Fruit fly (Drosophila melanogaster) whole organism, larva: Measurements from ENCODE around the gene CG2816.

Experiments used
- noc ChIP-seq: fragments of 200-800 bp; sonication (Bioruptor generic); optimal IDR thresholded peaks from 3 replicates; lab custom pipeline; 2019; ENCODE audit warnings: missing biosample characterization, mild to moderate bottlenecking, missing genetic modification characterization, moderate library complexity

CG2816 gene

DNA sequence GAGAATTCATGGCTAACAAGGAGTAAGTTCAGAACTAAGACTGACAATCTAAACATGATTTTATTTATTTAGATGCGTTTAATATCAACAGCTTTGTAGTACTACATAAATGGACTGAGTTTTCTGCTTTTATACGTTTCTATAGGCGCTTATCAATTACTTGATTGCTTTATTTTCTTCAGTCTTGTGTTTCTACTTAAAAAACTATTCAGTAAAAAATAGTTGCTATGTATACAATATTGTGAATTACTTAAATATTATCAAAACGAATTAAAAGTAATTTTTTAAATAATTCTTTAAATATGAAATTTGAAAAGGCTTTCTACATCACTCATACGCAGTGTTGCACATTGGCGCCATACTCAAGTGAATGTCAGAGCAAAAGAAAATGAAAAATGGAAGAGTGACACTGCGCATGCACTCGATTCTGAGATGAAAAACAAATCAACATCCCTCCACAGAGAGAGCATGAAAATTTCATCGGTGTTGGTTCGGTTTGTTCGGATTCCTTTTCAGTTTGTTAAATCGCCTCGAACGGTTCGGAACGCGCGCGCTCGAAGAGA, 14.3 kb downstream of the CG2816 start, which contains the start of the genes lectin-24A and Shaw:
Gene lectin-24A (minus strand): TSS at position 101 of the 563 bp plus-strand sequence.
Gene Shaw (plus strand): TSS at position 513 of the 563 bp plus-strand sequence.
- TF ChIP-seq noc (tag; lab: Kevin White, UChicago): no peak

DNA sequence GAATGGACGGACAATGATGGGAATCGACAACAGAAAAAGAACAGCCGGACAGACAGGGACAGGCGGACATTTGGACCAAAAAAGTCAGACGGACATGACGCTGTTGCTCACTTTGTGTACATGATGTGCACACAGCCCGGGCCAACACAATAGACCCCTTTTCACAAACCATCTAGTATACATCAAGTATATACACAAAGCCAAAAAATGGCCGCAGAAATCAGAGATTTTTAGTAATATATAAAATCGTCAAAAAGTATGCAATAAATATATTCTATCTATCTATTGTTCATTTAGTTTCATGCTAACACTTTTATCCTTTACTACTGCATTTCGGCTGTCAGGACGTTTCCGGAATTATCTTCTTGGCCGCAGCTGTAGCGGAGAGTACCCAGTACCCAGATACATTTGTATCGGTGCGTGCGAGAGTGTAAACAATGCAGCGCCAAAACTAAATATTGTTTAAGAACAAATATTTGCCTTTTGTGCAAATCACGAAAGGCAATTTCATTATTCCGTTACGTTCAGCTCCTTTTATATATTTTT, 16.0 kb downstream of the CG2816 start:
- no peak for TF ChIP-seq noc (tag; lab: Kevin White, UChicago)

DNA sequence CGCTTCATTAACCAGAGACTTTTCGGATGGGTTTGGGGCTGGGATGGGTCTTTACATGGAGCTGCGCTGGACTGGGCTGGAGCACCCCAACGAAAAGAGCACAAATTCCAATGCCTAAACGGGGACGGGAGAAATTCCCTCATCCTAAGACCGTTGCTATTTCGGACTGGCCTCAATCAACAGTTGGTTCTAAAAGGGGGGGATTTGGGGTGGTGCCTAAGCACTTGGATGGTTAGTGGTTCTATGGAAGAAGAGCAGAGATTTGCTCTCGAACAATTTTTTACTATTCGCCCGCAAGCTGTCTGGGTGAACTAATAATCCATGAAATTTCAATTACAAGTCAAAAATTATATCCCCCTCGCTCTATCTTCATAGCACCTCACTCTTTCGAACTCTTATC, 26.2 kb downstream of the CG2816 start:
- TF ChIP-seq noc (tag; lab: Kevin White, UChicago): no peak

DNA sequence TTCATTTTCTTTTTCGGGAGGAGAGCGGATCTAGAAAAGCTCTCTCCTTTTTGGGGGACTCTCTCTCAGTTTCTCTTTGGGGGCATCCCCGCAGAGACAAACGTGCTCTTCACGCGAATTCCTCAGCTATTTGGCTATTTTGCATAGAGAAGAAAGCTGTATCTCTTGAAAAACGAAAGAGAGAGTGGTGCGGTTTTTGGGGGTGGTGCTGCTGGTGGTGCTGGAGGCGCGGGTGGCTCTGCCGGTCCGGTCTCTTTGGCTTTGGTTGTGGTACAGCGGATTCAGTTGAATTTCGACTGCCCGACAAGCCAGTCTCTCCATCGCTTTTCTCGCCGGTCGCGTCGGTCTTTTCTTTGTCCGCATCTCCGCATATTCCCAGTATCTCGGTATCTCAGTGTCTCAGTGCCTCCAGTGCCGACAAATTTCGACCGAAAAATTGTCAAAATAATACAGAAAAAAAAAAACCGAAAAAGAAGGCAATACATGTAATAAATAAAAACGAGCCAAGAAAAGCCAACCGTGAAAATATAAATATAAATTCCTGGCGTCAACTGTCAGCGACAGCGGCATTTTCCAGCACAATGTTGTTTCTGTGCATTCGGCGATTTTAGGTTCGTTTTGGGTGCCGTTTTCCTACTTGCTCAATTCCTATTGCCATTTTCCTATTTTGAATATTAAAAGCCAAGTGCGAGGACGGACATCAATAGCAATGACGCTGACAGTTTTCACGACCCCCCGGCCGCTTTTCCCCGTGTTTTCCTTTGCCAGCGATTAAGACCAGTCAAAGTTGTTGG, 26.9 kb downstream of the CG2816 start, which contains the start of gene CG10019:
Gene CG10019 (plus strand): TSS at position 285 of the 794 bp plus-strand sequence.
- TF ChIP-seq noc (tag; lab: Kevin White, UChicago): no peak

DNA sequence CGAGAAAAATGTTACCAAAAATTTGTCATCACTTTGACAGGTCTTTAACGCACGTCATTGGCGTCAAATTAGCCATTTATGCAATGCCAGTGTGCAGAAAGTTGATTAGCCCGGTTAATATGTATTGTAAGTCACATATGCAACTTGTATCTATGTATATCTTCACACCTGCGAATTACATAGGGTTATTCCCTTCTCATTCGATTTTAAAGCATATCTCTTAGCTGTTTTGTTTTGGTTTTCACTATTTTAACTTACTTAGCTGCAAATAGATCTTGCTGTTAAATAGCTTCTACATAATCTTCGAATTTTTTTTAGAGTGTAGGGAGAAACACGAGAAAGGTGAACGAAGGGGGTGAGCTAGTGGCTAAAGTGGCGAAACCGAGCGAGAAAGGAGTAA, 27.6 kb downstream of the CG2816 start:
- no peak for TF ChIP-seq noc (tag; lab: Kevin White, UChicago)

DNA sequence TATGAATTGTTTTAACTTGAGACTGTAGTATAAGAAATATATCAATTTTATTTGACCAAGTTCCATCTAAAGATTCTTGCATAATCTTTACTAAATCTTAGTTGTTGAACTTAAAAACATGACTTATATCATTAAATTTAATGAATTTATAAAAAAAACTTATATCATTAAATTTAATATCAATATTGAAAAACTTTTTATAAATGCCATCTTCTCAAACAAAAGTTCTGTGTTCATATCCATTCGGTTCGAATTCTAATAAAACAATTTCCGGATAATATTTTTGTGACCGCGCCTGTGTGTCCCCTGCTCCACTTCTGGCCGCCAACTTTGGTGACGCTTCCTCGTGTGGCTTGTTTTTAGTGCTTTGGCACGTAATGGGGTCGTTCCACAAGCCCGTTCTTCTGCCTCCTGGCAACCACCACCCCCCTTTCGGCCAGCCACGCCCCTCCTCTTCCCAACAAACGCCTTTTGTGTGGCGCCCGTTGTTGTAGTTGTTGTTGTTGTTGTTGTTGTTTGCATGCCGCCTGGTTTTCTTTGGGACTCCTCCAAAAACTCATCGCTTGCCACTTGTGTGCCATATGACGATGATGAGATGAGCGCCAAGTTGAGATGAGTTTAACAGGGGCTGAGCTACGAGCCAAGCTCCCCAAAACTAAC, 33.7 kb downstream of the CG2816 start:
- no peak for TF ChIP-seq noc (tag; lab: Kevin White, UChicago)

DNA sequence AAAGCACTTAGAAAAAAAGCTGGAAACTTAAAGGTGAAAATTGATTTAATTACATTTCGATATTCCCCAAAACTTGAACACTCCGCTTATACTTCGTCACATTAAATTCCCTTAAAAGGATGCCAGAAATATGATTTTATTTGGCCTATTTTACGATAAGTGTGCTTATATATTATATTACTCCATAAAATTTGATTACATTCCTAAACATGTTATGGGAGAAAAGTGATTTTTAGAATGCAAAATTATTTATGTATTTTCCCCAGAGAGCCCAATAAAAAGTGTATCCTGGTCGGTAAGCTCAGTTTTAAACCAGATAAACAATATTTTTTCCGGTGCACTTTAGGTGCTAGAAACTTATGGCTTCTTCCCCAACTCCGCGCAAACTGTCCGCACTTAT, 34.2 kb downstream of the CG2816 start:
- TF ChIP-seq noc (tag; lab: Kevin White, UChicago): no peak

DNA sequence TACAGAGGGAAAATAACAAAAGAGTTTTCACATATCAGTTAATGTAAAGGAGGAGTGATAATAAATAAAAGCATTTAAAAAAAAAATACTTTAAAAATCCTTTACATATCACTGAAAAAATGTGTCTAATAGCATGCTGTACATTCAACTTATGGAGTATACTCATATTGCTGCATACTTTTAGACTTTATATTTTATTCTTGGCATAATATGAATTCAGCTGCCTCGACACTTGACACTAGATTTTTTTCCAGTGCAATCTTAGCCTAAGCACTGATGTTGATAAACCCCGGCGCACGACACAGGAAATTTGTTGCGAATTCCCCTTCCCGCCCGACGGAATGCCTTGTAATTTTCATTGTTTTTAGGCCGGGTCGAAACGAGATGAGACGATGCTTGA, 37.0 kb downstream of the CG2816 start:
- TF ChIP-seq noc (tag; lab: Kevin White, UChicago): no peak

DNA sequence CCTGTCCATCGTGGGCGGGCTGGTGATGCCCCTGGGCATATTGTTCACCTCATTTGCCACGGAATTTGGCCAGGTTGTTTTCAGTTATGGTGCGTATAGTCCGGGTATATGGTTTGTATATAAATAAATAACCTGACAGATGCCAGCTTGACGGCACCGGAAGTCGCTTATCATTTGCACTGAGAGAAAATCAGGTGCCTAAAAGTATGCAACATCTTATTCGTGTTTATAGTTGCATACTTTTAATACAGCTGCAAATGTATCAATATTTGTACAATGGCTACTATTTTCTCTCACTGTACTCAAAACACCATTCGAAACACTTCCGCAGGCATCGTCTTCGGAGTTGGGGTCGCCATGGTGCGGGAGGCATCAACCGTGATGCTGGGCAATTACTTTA, 45.2 kb downstream of the CG2816 start:
- no peak for TF ChIP-seq noc (tag; lab: Kevin White, UChicago)
